Worm (Caenorhabditis elegans) whole organism, midembryonic: Measurements from ENCODE around the gene Y32B12A.5.
"Not testable (repeated sequence)": the region's sequence is repeated elsewhere in the genome, so short reads cannot be mapped to it uniquely, and the experiment has no call there.

ENCODE experiments used
- T22C8.4 ChIP-seq: fragments of 200-800 bp; sonication (Bioruptor generic); IDR thresholded peaks from 2 replicates; pipeline ENCODE4 v1.3.6; 2022; ENCODE audit warnings: missing genetic modification characterization, missing compliant biosample characterization
- cog-1 ChIP-seq: sonication (generic microtip); optimal IDR thresholded peaks from 2 replicates; lab custom pipeline; 2016; ENCODE audit warnings: missing genetic modification characterization, missing compliant biosample characterization
- flt-1 ChIP-seq: fragments of 200-800 bp; sonication (Bioruptor generic); IDR thresholded peaks from 2 replicates; pipeline ENCODE4 v1.3.6; 2022; ENCODE audit warnings: missing genetic modification characterization, missing compliant biosample characterization
- klf-2 ChIP-seq: fragments of 200-800 bp; sonication (Bioruptor generic); conservative IDR thresholded peaks from 2 replicates; pipeline ENCODE4 v1.3.6; 2022; ENCODE audit warnings: missing genetic modification reagents, missing genetic modification characterization, missing compliant biosample characterization
- med-1 ChIP-seq: sonication (generic microtip); optimal IDR thresholded peaks from 2 replicates; lab custom pipeline; 2017; ENCODE audit warnings: missing genetic modification characterization, mild to moderate bottlenecking, missing compliant biosample characterization, antibody characterized with exemption, missing genetic modification reagents; ENCODE audit not compliant: insufficient read depth
- ref-1 ChIP-seq: fragments of 200-800 bp; sonication (Bioruptor generic); conservative IDR thresholded peaks from 2 replicates; pipeline ENCODE4 v1.3.6; 2022; ENCODE audit warnings: missing genetic modification reagents, missing genetic modification characterization, missing compliant biosample characterization
- tab-1 ChIP-seq: fragments of 200-800 bp; sonication (Bioruptor generic); IDR thresholded peaks from 2 replicates; pipeline ENCODE4 v1.3.6; 2022; ENCODE audit warnings: missing genetic modification characterization, missing compliant biosample characterization
- ztf-23 ChIP-seq: fragments of 200-800 bp; sonication (Bioruptor generic); IDR thresholded peaks from 2 replicates; pipeline ENCODE4 v1.3.6; 2022; ENCODE audit warnings: missing genetic modification reagents, missing genetic modification characterization, missing compliant biosample characterization
- ztf-29 ChIP-seq: fragments of 200-800 bp; sonication (Bioruptor generic); IDR thresholded peaks from 2 replicates; pipeline ENCODE4 v1.3.6; 2022; ENCODE audit warnings: missing genetic modification reagents, missing genetic modification characterization, missing compliant biosample characterization

Gene Y32B12A.5

DNA sequence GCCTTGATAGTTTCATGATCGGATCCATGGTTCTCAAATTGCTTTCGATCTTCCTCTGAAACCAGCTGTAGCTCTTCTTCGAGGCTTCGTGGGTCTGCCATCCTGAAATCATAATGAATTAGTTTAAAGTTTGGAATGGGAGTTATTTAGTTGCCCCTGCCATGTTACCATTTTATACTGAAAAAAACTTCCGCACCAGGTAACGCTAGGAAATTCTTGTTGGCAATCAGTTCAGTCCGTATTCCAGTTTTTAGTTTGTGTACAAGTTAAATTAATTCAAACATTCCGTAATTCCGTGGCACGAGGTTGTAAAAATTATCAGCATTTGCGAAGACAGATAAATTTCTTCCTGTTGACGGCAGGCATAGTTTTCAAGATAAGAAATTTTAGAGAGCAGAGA is at the start of gene Y32B12A.5:
Gene Y32B12A.5 (minus strand): TSS at position 101 of the 400 bp plus-strand sequence.
- TF ChIP-seq T22C8.4 = no peak
- no peak for TF ChIP-seq flt-1
- no peak for TF ChIP-seq med-1 (GFP tag; lab: Kevin White, UChicago)
- TF ChIP-seq tab-1 (GFP tag; lab: Robert Waterston, UW) = no peak
- TF ChIP-seq ref-1 (GFP tag; lab: Robert Waterston, UW) = no peak
- TF ChIP-seq ztf-23 = no peak
- TF ChIP-seq klf-2 = no peak
- no peak for TF ChIP-seq ztf-29 (GFP tag; lab: Robert Waterston, UW)
- no peak for TF ChIP-seq cog-1 (tag; lab: Kevin White, UChicago)

DNA sequence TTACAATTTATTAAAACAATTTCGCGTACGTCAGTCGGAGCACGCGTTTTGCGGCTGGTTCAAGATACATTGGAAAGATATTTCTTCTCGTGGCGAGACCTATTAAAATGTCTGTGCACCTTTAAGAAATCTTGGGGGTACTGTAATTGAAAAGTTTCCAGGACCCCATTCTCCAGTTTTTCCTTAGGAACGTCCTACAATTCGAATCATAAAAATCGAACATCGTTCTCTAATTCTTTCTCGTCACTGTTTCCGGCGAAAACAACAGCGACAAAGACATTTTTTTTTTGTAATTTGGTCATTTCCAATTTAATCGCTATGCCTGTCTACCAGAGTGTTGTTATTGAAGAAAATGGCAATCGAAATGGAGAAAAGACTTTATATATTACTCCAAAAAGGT is 49.3 kb upstream of the Y32B12A.5 start, which contains the start of gene Y32B12B.1:
Gene Y32B12B.1 (plus strand): TSS at position 301 of the 400 bp plus-strand sequence.
- TF ChIP-seq ztf-23 = no peak
- no peak for TF ChIP-seq med-1 (GFP tag; lab: Kevin White, UChicago)
- no peak for TF ChIP-seq flt-1
- TF ChIP-seq ztf-29 (GFP tag; lab: Robert Waterston, UW) = no peak
- TF ChIP-seq T22C8.4 = no peak
- TF ChIP-seq cog-1 (tag; lab: Kevin White, UChicago) = no peak
- no peak for TF ChIP-seq tab-1 (GFP tag; lab: Robert Waterston, UW)

ce11 chrV:16535172-16535571 is 47.8 kb upstream of the Y32B12A.5 start, which contains the start of gene Y32B12B.8:
Gene Y32B12B.8, plus strand, starts transcription at chrV:16535472.
- no peak for TF ChIP-seq ztf-29 (GFP tag; lab: Robert Waterston, UW)
- TF ChIP-seq flt-1 = no peak
- TF ChIP-seq ztf-23 = no peak
- TF ChIP-seq med-1 (GFP tag; lab: Kevin White, UChicago) = no peak
- no peak for TF ChIP-seq tab-1 (GFP tag; lab: Robert Waterston, UW)
- no peak for TF ChIP-seq ref-1 (GFP tag; lab: Robert Waterston, UW)
- TF ChIP-seq klf-2 = no peak
- TF ChIP-seq cog-1 (tag; lab: Kevin White, UChicago) = no peak
- no peak for TF ChIP-seq T22C8.4

- TF ChIP-seq klf-2 (no peak), ztf-23 (no peak), ref-1 (GFP tag; lab: Robert Waterston, UW) (no peak), cog-1 (tag; lab: Kevin White, UChicago) (no peak), med-1 (GFP tag; lab: Kevin White, UChicago) (no peak), T22C8.4 (no peak), ztf-29 (GFP tag; lab: Robert Waterston, UW) (no peak), flt-1 (no peak), tab-1 (GFP tag; lab: Robert Waterston, UW) (no peak)
These were observed 46.6 kb upstream of the Y32B12A.5 start, which contains the start of gene cpr-2 for ce11 chrV:16534000-16534399. Gene cpr-2, minus strand, starts transcription at chrV:16534100.

DNA sequence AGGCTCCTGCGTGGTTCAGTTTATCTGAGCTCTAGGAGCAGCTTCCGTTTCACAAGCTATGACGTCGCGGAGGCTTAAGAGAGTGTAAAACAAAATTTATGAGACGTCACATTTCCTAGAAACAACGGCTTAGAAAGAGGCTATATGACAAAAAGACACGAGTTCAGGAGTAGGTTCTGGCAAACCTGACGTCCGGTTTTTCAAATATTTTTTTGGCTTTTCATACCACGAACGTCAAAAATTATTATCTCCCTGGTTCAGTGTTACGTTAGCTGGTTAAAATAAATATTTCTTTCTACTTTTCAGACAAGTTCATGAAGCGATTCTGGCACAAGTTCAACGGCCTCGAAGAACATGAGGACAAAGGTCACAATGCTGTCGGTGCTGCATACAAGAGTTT is 40.4 kb upstream of the Y32B12A.5 start, which contains the start of gene F36D3.16:
Gene F36D3.16 (plus strand): TSS at position 301 of the 400 bp plus-strand sequence.
- TF ChIP-seq klf-2 (no peak), flt-1 (no peak), T22C8.4 (no peak)

- no peak for TF ChIP-seq ref-1 (GFP tag; lab: Robert Waterston, UW)
- no peak for TF ChIP-seq ztf-29 (GFP tag; lab: Robert Waterston, UW)
- no peak for TF ChIP-seq flt-1
- TF ChIP-seq T22C8.4 = no peak
- no peak for TF ChIP-seq med-1 (GFP tag; lab: Kevin White, UChicago)
- no peak for TF ChIP-seq ztf-23
These were observed 39.5 kb upstream of the Y32B12A.5 start, which contains the start of gene F36D3.8 for ce11 chrV:16526858-16527257. Gene F36D3.8, plus strand, starts transcription at chrV:16527158.

- TF ChIP-seq ztf-23 (no peak), T22C8.4 (no peak), klf-2 (no peak), med-1 (GFP tag; lab: Kevin White, UChicago) (no peak), ztf-29 (GFP tag; lab: Robert Waterston, UW) (no peak), cog-1 (tag; lab: Kevin White, UChicago) (no peak), tab-1 (GFP tag; lab: Robert Waterston, UW) (no peak), flt-1 (no peak), ref-1 (GFP tag; lab: Robert Waterston, UW) (no peak)
These were observed 34.9 kb upstream of the Y32B12A.5 start, which contains the start of gene srw-34 for ce11 chrV:16522242-16522641. Gene srw-34, minus strand, starts transcription at chrV:16522342.

ce11 chrV:16517619-16518018 is 30.2 kb upstream of the Y32B12A.5 start, which contains the start of gene F36D3.4:
Gene F36D3.4, minus strand, starts transcription at chrV:16517719.
- TF ChIP-seq tab-1 (GFP tag; lab: Robert Waterston, UW) (no peak), T22C8.4 (no peak), ref-1 (GFP tag; lab: Robert Waterston, UW) (no peak)

DNA sequence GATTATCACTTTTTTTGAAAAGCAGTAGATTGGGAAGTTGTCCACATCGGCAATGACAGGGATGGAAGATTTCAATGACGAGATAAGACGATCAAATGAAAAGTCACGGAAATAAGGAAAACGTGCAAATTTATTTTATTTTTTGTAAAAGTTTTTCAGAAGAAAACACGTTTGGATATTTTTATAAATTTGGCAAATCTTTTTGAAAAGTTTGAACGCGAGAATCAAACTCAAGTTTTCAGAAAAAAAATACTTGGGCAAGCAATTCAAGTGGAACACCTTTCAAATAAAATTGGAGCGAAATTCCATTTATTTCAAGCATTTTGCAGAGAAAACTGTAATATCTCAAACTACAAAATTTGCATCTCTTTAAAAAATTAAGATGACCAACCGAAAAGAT is 27.8 kb upstream of the Y32B12A.5 start, which contains the start of gene F36D3.5:
Gene F36D3.5 (minus strand): TSS at position 101 of the 400 bp plus-strand sequence.
- TF ChIP-seq ztf-29 (GFP tag; lab: Robert Waterston, UW); ref-1 (GFP tag; lab: Robert Waterston, UW); T22C8.4: not testable (repeated sequence)

DNA sequence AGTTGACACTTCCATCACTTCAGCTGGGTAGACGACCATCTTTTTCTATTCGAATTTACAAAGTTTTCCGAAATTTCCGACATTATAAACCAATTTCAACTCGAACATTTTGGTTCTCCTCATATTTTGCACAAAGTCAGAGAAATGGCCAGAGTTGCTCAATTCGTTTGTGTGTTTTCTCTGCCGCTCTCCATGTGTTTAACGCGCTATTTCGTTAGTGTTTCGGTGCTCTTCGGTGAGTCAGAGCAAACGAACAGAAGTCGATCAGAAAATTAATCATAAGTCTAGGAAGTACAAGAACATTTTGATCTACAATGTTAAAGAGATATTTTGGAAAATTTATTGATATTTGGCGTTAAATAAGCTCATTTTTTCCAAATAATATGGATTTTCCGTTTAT is 21.3 kb upstream of the Y32B12A.5 start, which contains the start of gene srr-3:
Gene srr-3 (minus strand): TSS at position 101 of the 400 bp plus-strand sequence.
- no peak for TF ChIP-seq T22C8.4
- TF ChIP-seq tab-1 (GFP tag; lab: Robert Waterston, UW) = no peak
- TF ChIP-seq ztf-29 (GFP tag; lab: Robert Waterston, UW) = no peak
- no peak for TF ChIP-seq flt-1
- TF ChIP-seq klf-2 = no peak
- no peak for TF ChIP-seq ref-1 (GFP tag; lab: Robert Waterston, UW)
- no peak for TF ChIP-seq cog-1 (tag; lab: Kevin White, UChicago)
- TF ChIP-seq ztf-23 = no peak
- no peak for TF ChIP-seq med-1 (GFP tag; lab: Kevin White, UChicago)
